Fruit fly (Drosophila melanogaster) whole organism, embryonic: Measurements from ENCODE around the gene CG14694.

Experiments
- Bgb ChIP-seq: fragments of 200-800 bp; sonication (Bioruptor generic); IDR thresholded peaks from 2 replicates; pipeline ENCODE4 v1.3.6; 2022; ENCODE audit warnings: missing biosample characterization, missing genetic modification characterization; ENCODE audit not compliant: partially characterized antibody
- CG10543 ChIP-seq: fragments of 200-800 bp; sonication (Bioruptor generic); optimal IDR thresholded peaks from 3 replicates; lab custom pipeline; 2017; ENCODE audit warnings: missing biosample characterization, mild to moderate bottlenecking, missing genetic modification characterization, moderate library complexity
- CG12942 ChIP-seq: fragments of 200-800 bp; sonication (Bioruptor generic); optimal IDR thresholded peaks from 3 replicates; lab custom pipeline; 2016; ENCODE audit warnings: missing biosample characterization, missing genetic modification characterization
- CG14860 ChIP-seq: fragments of 200-800 bp; sonication (Bioruptor generic); IDR thresholded peaks from 3 replicates; pipeline ENCODE4 v1.3.6; 2022; ENCODE audit warnings: missing biosample characterization, missing genetic modification characterization; ENCODE audit not compliant: partially characterized antibody
- CG14965 ChIP-seq: fragments of 200-800 bp; sonication (Bioruptor generic); optimal IDR thresholded peaks from 2 replicates; lab custom pipeline; 2016; ENCODE audit warnings: missing biosample characterization, missing genetic modification characterization, borderline replicate concordance
- CG15479 ChIP-seq: fragments of 200-800 bp; sonication (Bioruptor generic); optimal IDR thresholded peaks from 3 replicates; lab custom pipeline; 2019; ENCODE audit warnings: missing biosample characterization, mild to moderate bottlenecking, missing genetic modification characterization, moderate library complexity
- CG15514 ChIP-seq: fragments of 200-800 bp; sonication (Bioruptor generic); optimal IDR thresholded peaks from 3 replicates; lab custom pipeline; 2017; ENCODE audit warnings: missing biosample characterization, missing genetic modification characterization, mild to moderate bottlenecking, moderate library complexity, missing genetic modification reagents
- CG1602 ChIP-seq: fragments of 200-800 bp; sonication (Bioruptor generic); optimal IDR thresholded peaks from 3 replicates; lab custom pipeline; 2016; ENCODE audit warnings: missing biosample characterization, missing genetic modification characterization
- CG1603 ChIP-seq: fragments of 200-800 bp; sonication (Bioruptor generic); optimal IDR thresholded peaks from 2 replicates; lab custom pipeline; 2019; ENCODE audit warnings: missing biosample characterization, mild to moderate bottlenecking, missing genetic modification characterization, moderate library complexity
- CG31224 ChIP-seq: fragments of 200-800 bp; sonication (Bioruptor generic); IDR thresholded peaks from 2 replicates; pipeline ENCODE4 v1.3.6; 2022; ENCODE audit warnings: missing biosample characterization, missing genetic modification characterization
- CG3281 ChIP-seq: fragments of 200-800 bp; sonication (Bioruptor generic); optimal IDR thresholded peaks from 3 replicates; lab custom pipeline; 2017; ENCODE audit warnings: missing biosample characterization, mild to moderate bottlenecking, missing genetic modification characterization
- CG34376 ChIP-seq: fragments of 200-800 bp; sonication (Bioruptor generic); optimal IDR thresholded peaks from 2 replicates; lab custom pipeline; 2018; ENCODE audit warnings: missing biosample characterization, mild to moderate bottlenecking, missing genetic modification characterization
- CG4328 ChIP-seq: fragments of 200-800 bp; sonication (Bioruptor generic); optimal IDR thresholded peaks from 3 replicates; lab custom pipeline; 2017; ENCODE audit warnings: missing biosample characterization, missing genetic modification reagents, missing genetic modification characterization
- CG4820 ChIP-seq: fragments of 200-800 bp; sonication (Bioruptor generic); optimal IDR thresholded peaks from 3 replicates; lab custom pipeline; 2016; ENCODE audit warnings: missing biosample characterization, missing genetic modification characterization
- CG5180 ChIP-seq: fragments of 200-800 bp; sonication (Bioruptor generic); optimal IDR thresholded peaks from 3 replicates; lab custom pipeline; 2017; ENCODE audit warnings: missing biosample characterization, missing genetic modification characterization, mild to moderate bottlenecking, moderate library complexity, missing genetic modification reagents
- CG6791 ChIP-seq: fragments of 200-800 bp; sonication (Bioruptor generic); IDR thresholded peaks from 3 replicates; pipeline ENCODE4 v1.3.6; 2022; ENCODE audit warnings: missing biosample characterization, missing genetic modification characterization; ENCODE audit not compliant: partially characterized antibody
- CG7987 ChIP-seq: fragments of 200-800 bp; sonication (Bioruptor generic); optimal IDR thresholded peaks from 2 replicates; lab custom pipeline; 2018; ENCODE audit warnings: missing biosample characterization, mild to moderate bottlenecking, missing genetic modification characterization, moderate library complexity
- Dad ChIP-seq: fragments of 200-800 bp; sonication (Bioruptor generic); optimal IDR thresholded peaks from 3 replicates; lab custom pipeline; 2016; ENCODE audit warnings: missing biosample characterization, missing genetic modification characterization
- Dll ChIP-seq: fragments of 200-800 bp; sonication (Bioruptor generic); IDR thresholded peaks from 4 replicates; pipeline ENCODE4 v1.3.6; 2022; ENCODE audit warnings: missing biosample characterization, missing genetic modification characterization; ENCODE audit not compliant: partially characterized antibody
- Dp ChIP-seq: fragments of 200-800 bp; sonication (Bioruptor generic); optimal IDR thresholded peaks from 2 replicates; lab custom pipeline; 2018; ENCODE audit warnings: missing biosample characterization, mild to moderate bottlenecking, missing genetic modification characterization, moderate library complexity
- Ets97D ChIP-seq: fragments of 200-800 bp; sonication (Bioruptor generic); optimal IDR thresholded peaks from 3 replicates; lab custom pipeline; 2016; ENCODE audit warnings: missing biosample characterization, missing genetic modification characterization
- HLH4C ChIP-seq: fragments of 200-800 bp; sonication (Bioruptor generic); IDR thresholded peaks from 3 replicates; pipeline ENCODE4 v1.3.6; 2022; ENCODE audit warnings: missing biosample characterization, missing genetic modification characterization; ENCODE audit not compliant: partially characterized antibody
- Lhr ChIP-seq: fragments of 200-800 bp; sonication (Bioruptor generic); optimal IDR thresholded peaks from 3 replicates; lab custom pipeline; 2017; ENCODE audit warnings: mild to moderate bottlenecking, missing biosample characterization, missing genetic modification reagents, missing genetic modification characterization
- MBD-R2 ChIP-seq: fragments of 200-800 bp; sonication (Bioruptor generic); IDR thresholded peaks from 2 replicates; pipeline ENCODE4 v1.3.6; 2022; ENCODE audit warnings: missing biosample characterization, missing genetic modification characterization
- Nf-YB ChIP-seq: fragments of 200-800 bp; sonication (Bioruptor generic); optimal IDR thresholded peaks from 3 replicates; lab custom pipeline; 2019; ENCODE audit warnings: missing biosample characterization, mild to moderate bottlenecking, missing genetic modification characterization, moderate library complexity
- Scr ChIP-seq: fragments of 200-800 bp; sonication (Bioruptor generic); IDR thresholded peaks from 2 replicates; pipeline ENCODE4 v1.3.6; 2022; ENCODE audit warnings: missing biosample characterization, missing genetic modification characterization; ENCODE audit not compliant: partially characterized antibody
- Stat92E ChIP-seq, 3 experiments: fragments of >200 bp in 2 of 3; fragments of 200-800 bp in 1 of 3; sonication (Bioruptor generic) in 1 of 3; optimal IDR thresholded peaks; 2 replicates each; lab custom pipeline; 2017 to 2019; ENCODE audit warnings: missing biosample characterization in 3 of 3, missing genetic modification characterization in 3 of 3, mild to moderate bottlenecking in 1 of 3, moderate library complexity in 1 of 3
- al ChIP-seq: fragments of 200-800 bp; sonication (Bioruptor generic); IDR thresholded peaks from 2 replicates; pipeline ENCODE4 v1.3.6; 2022; ENCODE audit warnings: missing biosample characterization, missing genetic modification characterization
- ato ChIP-seq: fragments of 200-800 bp; sonication (Bioruptor generic); IDR thresholded peaks from 2 replicates; pipeline ENCODE4 v1.3.6; 2022; ENCODE audit warnings: missing biosample characterization, missing genetic modification characterization; ENCODE audit not compliant: partially characterized antibody
- caup ChIP-seq: fragments of 200-800 bp; sonication (Bioruptor generic); optimal IDR thresholded peaks from 3 replicates; lab custom pipeline; 2017; ENCODE audit warnings: missing biosample characterization, mild to moderate bottlenecking, missing genetic modification characterization, moderate library complexity; ENCODE audit not compliant: severe bottlenecking
- chm ChIP-seq: fragments of 200-800 bp; sonication (Bioruptor generic); IDR thresholded peaks from 2 replicates; pipeline ENCODE4 v1.3.6; 2022; ENCODE audit warnings: missing biosample characterization, missing genetic modification characterization
- fu2 ChIP-seq: fragments of 200-800 bp; sonication (Bioruptor generic); optimal IDR thresholded peaks from 2 replicates; lab custom pipeline; 2016; ENCODE audit warnings: missing biosample characterization, missing genetic modification characterization
- gcm ChIP-seq: fragments of 200-800 bp; sonication (Bioruptor generic); optimal IDR thresholded peaks from 2 replicates; lab custom pipeline; 2019; ENCODE audit warnings: missing biosample characterization, mild to moderate bottlenecking, missing genetic modification characterization, moderate library complexity
- gfzf ChIP-seq: fragments of 200-800 bp; sonication (Bioruptor generic); optimal IDR thresholded peaks from 2 replicates; lab custom pipeline; 2016; ENCODE audit warnings: missing biosample characterization, mild to moderate bottlenecking, missing genetic modification characterization, moderate library complexity
- her ChIP-seq: fragments of 200-800 bp; sonication (Bioruptor generic); optimal IDR thresholded peaks from 2 replicates; lab custom pipeline; 2016; ENCODE audit warnings: missing biosample characterization, missing genetic modification characterization
- insv ChIP-seq, 2 experiments: fragments of 200-800 bp; sonication (Bioruptor generic); optimal IDR thresholded peaks; 3 replicates each; lab custom pipeline; 2016 to 2018; ENCODE audit warnings: missing biosample characterization in 2 of 2, missing genetic modification characterization in 2 of 2
- kni ChIP-seq: fragments of 200-800 bp; sonication (Bioruptor generic); optimal IDR thresholded peaks from 3 replicates; lab custom pipeline; 2017; ENCODE audit warnings: mild to moderate bottlenecking, missing biosample characterization, missing genetic modification reagents, missing genetic modification characterization
- nerfin-1 ChIP-seq: fragments of 200-800 bp; sonication (Bioruptor generic); optimal IDR thresholded peaks from 3 replicates; lab custom pipeline; 2019; ENCODE audit warnings: missing biosample characterization, mild to moderate bottlenecking, missing genetic modification characterization, moderate library complexity
- onecut ChIP-seq: fragments of 200-800 bp; sonication (Bioruptor generic); IDR thresholded peaks from 2 replicates; pipeline ENCODE4 v1.3.6; 2022; ENCODE audit warnings: missing biosample characterization, missing genetic modification characterization
- phol ChIP-seq: fragments of 200-800 bp; sonication (Bioruptor generic); optimal IDR thresholded peaks from 3 replicates; lab custom pipeline; 2018; ENCODE audit warnings: missing biosample characterization, mild to moderate bottlenecking, missing genetic modification characterization, moderate library complexity
- pzg ChIP-seq: fragments of 200-800 bp; sonication (Bioruptor generic); optimal IDR thresholded peaks from 3 replicates; lab custom pipeline; 2018; ENCODE audit warnings: missing biosample characterization, mild to moderate bottlenecking, missing genetic modification characterization, moderate library complexity
- sna ChIP-seq: fragments of 200-800 bp; sonication (Bioruptor generic); IDR thresholded peaks from 2 replicates; pipeline ENCODE4 v1.3.6; 2022; ENCODE audit warnings: missing biosample characterization, missing genetic modification characterization; ENCODE audit not compliant: partially characterized antibody
- stwl ChIP-seq: fragments of 200-800 bp; sonication (Bioruptor generic); optimal IDR thresholded peaks from 3 replicates; lab custom pipeline; 2018; ENCODE audit warnings: missing biosample characterization, mild to moderate bottlenecking, missing genetic modification characterization, moderate library complexity
- tll ChIP-seq, 2 experiments: fragments of 200-800 bp in 1 of 2; fragments of >200 bp in 1 of 2; sonication (Bioruptor generic) in 1 of 2; optimal IDR thresholded peaks; 2 replicates each; lab custom pipeline; 2017 to 2019; ENCODE audit warnings: missing biosample characterization in 2 of 2, missing genetic modification characterization in 2 of 2, mild to moderate bottlenecking in 1 of 2, moderate library complexity in 1 of 2
- vvl ChIP-seq: fragments of 200-800 bp; sonication (Bioruptor generic); IDR thresholded peaks from 2 replicates; pipeline ENCODE4 v1.3.6; 2022; ENCODE audit warnings: missing biosample characterization, missing genetic modification characterization
- zf30C ChIP-seq: fragments of 200-800 bp; sonication (Bioruptor generic); optimal IDR thresholded peaks from 3 replicates; lab custom pipeline; 2018; ENCODE audit warnings: missing biosample characterization, mild to moderate bottlenecking, missing genetic modification characterization

Gene CG14694

dm6 chr3R:10852232-10852774 is 7.3 kb downstream of the CG14694 start, which contains the start of gene CG4565:
TSS of gene CG4565 (plus strand) at chr3R:10852724.
- peak; percentile 28 for TF ChIP-seq CG4328 (GFP tag; lab: Kevin White, UChicago)
- peak; percentile 17 for TF ChIP-seq gcm (GFP tag; lab: Kevin White, UChicago)
- peak; percentile 64 for TF ChIP-seq CG34376
- peak; percentile 31 for TF ChIP-seq CG7987 (GFP tag; lab: Kevin White, UChicago)
- TF ChIP-seq ato (GFP tag; lab: Robert Waterston, UW): peak; percentile 58
- TF ChIP-seq HLH4C (GFP tag; lab: Robert Waterston, UW): peak; percentile 35; the same call in 1 of the 3 replicates
- peak; percentile 55 for TF ChIP-seq CG5180 (GFP tag; lab: Kevin White, UChicago)
- TF ChIP-seq stwl (tag; lab: Kevin White, UChicago): peak; percentile 76
- peak; percentile 61 for TF ChIP-seq Dll (GFP tag; lab: Robert Waterston, UW)
- peak; percentile 22; the same call in 1 of the 2 replicates for TF ChIP-seq vvl
- TF ChIP-seq Ets97D: peak; percentile 43
- TF ChIP-seq caup (GFP tag; lab: Kevin White, UChicago): no peak
- TF ChIP-seq insv (GFP tag; optimal IDR thresholded peaks at IDR 0.05; lab: Kevin White, UChicago): peak in 1 of 2 experiments; percentile 19
- TF ChIP-seq Scr: peak; percentile 42; the same call in 1 of the 2 replicates
- TF ChIP-seq CG12942 (GFP tag; lab: Kevin White, UChicago): no peak
- TF ChIP-seq CG10543: peak; percentile 71
- no peak for TF ChIP-seq CG14965
- no peak for TF ChIP-seq sna (GFP tag; lab: Robert Waterston, UW)
- TF ChIP-seq onecut (GFP tag; lab: Robert Waterston, UW): peak; percentile 96
- peak; percentile 49 for TF ChIP-seq kni (GFP tag; lab: Kevin White, UChicago)
- peak; percentile 53; the same call in 1 of the 2 replicates for TF ChIP-seq chm (GFP tag; lab: Robert Waterston, UW)
- peak; percentile 47; the same call in 1 of the 3 replicates for TF ChIP-seq CG14860 (GFP tag; lab: Robert Waterston, UW)
- TF ChIP-seq CG1602 (GFP tag; lab: Kevin White, UChicago): no peak
- TF ChIP-seq CG4820: no peak
- peak; percentile 99 for TF ChIP-seq CG31224 (GFP tag; lab: Robert Waterston, UW)
- TF ChIP-seq Dp (GFP tag; lab: Kevin White, UChicago): peak; percentile 57
- TF ChIP-seq gfzf (GFP tag; lab: Kevin White, UChicago): peak; percentile 68
- TF ChIP-seq Nf-YB: peak; percentile 79
- no peak for TF ChIP-seq CG15479 (GFP tag; lab: Kevin White, UChicago)
- peak; percentile 87 for TF ChIP-seq CG15514 (GFP tag; lab: Kevin White, UChicago)
- peak; percentile 29 for TF ChIP-seq phol (tag; lab: Kevin White, UChicago)
- no peak for TF ChIP-seq al (GFP tag; lab: Robert Waterston, UW)
- peak; percentile 32 for TF ChIP-seq nerfin-1 (tag; lab: Kevin White, UChicago)
- peak; percentile 45 for TF ChIP-seq pzg (GFP tag; lab: Kevin White, UChicago)
- TF ChIP-seq CG1603 (tag; lab: Kevin White, UChicago): peak; percentile 44
- no peak for TF ChIP-seq tll (GFP tag; optimal IDR thresholded peaks at IDR 0.05; lab: Kevin White, UChicago)
- TF ChIP-seq CG3281 (GFP tag; lab: Kevin White, UChicago): peak; percentile 8
- TF ChIP-seq Lhr (GFP tag; lab: Kevin White, UChicago): peak; percentile 93
- TF ChIP-seq zf30C (GFP tag; lab: Kevin White, UChicago): peak; percentile 9
- TF ChIP-seq her: peak; percentile 18
- TF ChIP-seq Bgb: peak; percentile 29; the same call in 1 of the 2 replicates
- TF ChIP-seq Dad (GFP tag; lab: Kevin White, UChicago): no peak
- TF ChIP-seq fu2 (GFP tag; lab: Kevin White, UChicago): no peak
- 0 out of 2 replicates have a peak, but pooled peaks have one; percentile 21 for TF ChIP-seq MBD-R2 (GFP tag; lab: Robert Waterston, UW)
- peak; percentile 53; the same call in 1 of the 3 replicates for TF ChIP-seq CG6791 (GFP tag; lab: Robert Waterston, UW)
- peak in 1 of 3 experiments; percentile 36 for TF ChIP-seq Stat92E (GFP tag; optimal IDR thresholded peaks at IDR 0.05; lab: Kevin White, UChicago)
